Worm (Caenorhabditis elegans) whole organism, L1 larva: ENCODE measurements around the gene cka-1.

Experiments used
- C34B4.2 ChIP-seq: sonication (generic microtip); optimal IDR thresholded peaks from 2 replicates; lab custom pipeline; 2017; ENCODE audit warnings: mild to moderate bottlenecking, missing genetic modification characterization, missing compliant biosample characterization
- F16B12.6 ChIP-seq: fragments of 150-350 bp; optimal IDR thresholded peaks from 2 replicates; lab custom pipeline; 2014; ENCODE audit warnings: missing biosample characterization, missing genetic modification characterization
- aly-2 ChIP-seq: fragments of 150-350 bp; optimal IDR thresholded peaks from 2 replicates; lab custom pipeline; 2014; ENCODE audit warnings: missing biosample characterization, missing genetic modification characterization
- ama-1 ChIP-seq: fragments of 150-350 bp; optimal IDR thresholded peaks from 2 replicates; lab custom pipeline; 2014
- ceh-63 ChIP-seq: fragments of 200-800 bp; sonication (Bioruptor generic); optimal IDR thresholded peaks from 2 replicates; lab custom pipeline; 2018; ENCODE audit warnings: mild to moderate bottlenecking, missing genetic modification characterization, missing compliant biosample characterization
- ceh-8 ChIP-seq: fragments of 200-800 bp; sonication (Bioruptor generic); optimal IDR thresholded peaks from 2 replicates; lab custom pipeline; 2018; ENCODE audit warnings: mild to moderate bottlenecking, missing genetic modification characterization, moderate library complexity, missing compliant biosample characterization
- ceh-88 ChIP-seq: fragments of 200-800 bp; sonication (Bioruptor generic); IDR thresholded peaks from 2 replicates; pipeline ENCODE4 v1.3.6; 2022; ENCODE audit warnings: missing genetic modification characterization, missing compliant biosample characterization
- ceh-90 ChIP-seq: sonication (generic microtip); optimal IDR thresholded peaks from 2 replicates; lab custom pipeline; 2016; ENCODE audit warnings: missing genetic modification characterization, missing compliant biosample characterization
- dpl-1 ChIP-seq, 3 experiments: fragments of 150-350 bp in 2 of 3; sonication (generic microtip) in 1 of 3; optimal IDR thresholded peaks; 2 replicates each; lab custom pipeline; 2014 to 2017; ENCODE audit warnings: missing biosample characterization in 3 of 3, missing genetic modification characterization in 3 of 3, missing genetic modification reagents in 3 of 3
- dsc-1 ChIP-seq: sonication (generic microtip); optimal IDR thresholded peaks from 2 replicates; lab custom pipeline; 2016; ENCODE audit warnings: mild to moderate bottlenecking, missing genetic modification characterization, missing compliant biosample characterization
- efl-1 ChIP-seq, 4 experiments: fragments of 150-350 bp; optimal IDR thresholded peaks in 3 of 4; peaks in 1 of 4; 1 replicate in 1 of 4; 2 replicates in 3 of 4; lab custom pipeline; 2014; ENCODE audit warnings: missing biosample characterization in 2 of 4, missing genetic modification characterization in 2 of 4, missing genetic modification reagents in 2 of 4
- efl-3 ChIP-seq: fragments of 200-800 bp; sonication (Bioruptor generic); optimal IDR thresholded peaks from 2 replicates; lab custom pipeline; 2018; ENCODE audit warnings: mild to moderate bottlenecking, missing genetic modification characterization, missing compliant biosample characterization
- egl-13 ChIP-seq: sonication (generic microtip); optimal IDR thresholded peaks from 2 replicates; lab custom pipeline; 2016; ENCODE audit warnings: missing genotype, missing genetic modification reagents, missing genetic modification characterization, missing compliant biosample characterization
- egl-27 ChIP-seq, 2 experiments: fragments of 150-350 bp in 1 of 2; sonication (generic microtip); optimal IDR thresholded peaks; 3 replicates each; lab custom pipeline; 2017 to 2018; ENCODE audit warnings: missing biosample characterization in 2 of 2, missing genetic modification characterization in 2 of 2, missing genetic modification reagents in 2 of 2
- elt-2 ChIP-seq: sonication (generic microtip); optimal IDR thresholded peaks from 2 replicates; lab custom pipeline; 2016; ENCODE audit warnings: missing genetic modification characterization, mild to moderate bottlenecking, inconsistent platforms, missing compliant biosample characterization, missing genetic modification reagents
- elt-3 ChIP-seq, 6 experiments: fragments of 150-350 bp in 1 of 6; sonication (generic microtip); optimal IDR thresholded peaks; 2 replicates each; lab custom pipeline; 2017 to 2018; ENCODE audit warnings: missing biosample characterization in 6 of 6, missing genetic modification characterization in 6 of 6, inconsistent platforms in 1 of 6
- ets-5 ChIP-seq: fragments of 200-800 bp; sonication (Bioruptor generic); IDR thresholded peaks from 2 replicates; pipeline ENCODE4 v1.3.6; 2022; ENCODE audit warnings: missing genetic modification characterization, missing compliant biosample characterization
- fkh-8 ChIP-seq: sonication (generic microtip); optimal IDR thresholded peaks from 2 replicates; lab custom pipeline; 2016; ENCODE audit warnings: mild to moderate bottlenecking, missing genetic modification characterization, missing compliant biosample characterization
- lin-35 ChIP-seq, 2 experiments: fragments of 150-350 bp; optimal IDR thresholded peaks; 2 replicates each; lab custom pipeline; 2014; ENCODE audit warnings: missing biosample characterization in 2 of 2, missing genetic modification characterization in 2 of 2, missing genetic modification reagents in 2 of 2
- lin-39 ChIP-seq: fragments of 150-350 bp; optimal IDR thresholded peaks from 2 replicates; lab custom pipeline; 2014; ENCODE audit warnings: missing biosample characterization, missing genetic modification reagents, missing genetic modification characterization
- lsy-2 ChIP-seq, 2 experiments: fragments of 150-350 bp; optimal IDR thresholded peaks; 2 replicates each; lab custom pipeline; 2014; ENCODE audit warnings: missing biosample characterization in 2 of 2, missing genetic modification characterization in 2 of 2
- mep-1 ChIP-seq: fragments of 150-350 bp; optimal IDR thresholded peaks from 2 replicates; lab custom pipeline; 2014; ENCODE audit warnings: missing biosample characterization, missing genetic modification characterization
- nhr-20 ChIP-seq: sonication (generic microtip); optimal IDR thresholded peaks from 2 replicates; lab custom pipeline; 2016; ENCODE audit warnings: mild to moderate bottlenecking, missing genetic modification characterization, missing compliant biosample characterization
- nhr-237 ChIP-seq: fragments of 150-350 bp; optimal IDR thresholded peaks from 2 replicates; lab custom pipeline; 2014; ENCODE audit warnings: missing biosample characterization, missing genetic modification characterization
- nhr-28 ChIP-seq: fragments of 150-350 bp; optimal IDR thresholded peaks from 2 replicates; lab custom pipeline; 2014; ENCODE audit warnings: missing biosample characterization, missing genetic modification characterization
- nhr-71 ChIP-seq: sonication (generic microtip); optimal IDR thresholded peaks from 2 replicates; lab custom pipeline; 2016; ENCODE audit warnings: mild to moderate bottlenecking, missing genetic modification characterization, moderate library complexity, missing compliant biosample characterization
- nhr-90 ChIP-seq: sonication (generic microtip); optimal IDR thresholded peaks from 2 replicates; lab custom pipeline; 2016; ENCODE audit warnings: mild to moderate bottlenecking, missing genetic modification characterization, missing compliant biosample characterization; ENCODE audit not compliant: poor library complexity
- pax-3 ChIP-seq: fragments of 200-800 bp; sonication (Bioruptor generic); optimal IDR thresholded peaks from 2 replicates; lab custom pipeline; 2018; ENCODE audit warnings: mild to moderate bottlenecking, missing genetic modification characterization, moderate library complexity, missing compliant biosample characterization
- pqm-1 ChIP-seq: sonication (generic microtip); optimal IDR thresholded peaks from 3 replicates; lab custom pipeline; 2017; ENCODE audit warnings: missing biosample characterization, missing genetic modification characterization
- skn-1 ChIP-seq: fragments of 150-350 bp; optimal IDR thresholded peaks from 2 replicates; lab custom pipeline; 2014; ENCODE audit warnings: missing biosample characterization, missing genetic modification characterization
- snpc-4 ChIP-seq: fragments of 150-350 bp; optimal IDR thresholded peaks from 2 replicates; lab custom pipeline; 2014; ENCODE audit warnings: missing biosample characterization, missing genetic modification characterization
- sox-4 ChIP-seq: sonication (generic microtip); optimal IDR thresholded peaks from 2 replicates; lab custom pipeline; 2016; ENCODE audit warnings: missing genetic modification characterization, missing compliant biosample characterization
- sptf-1 ChIP-seq: fragments of 150-350 bp; optimal IDR thresholded peaks from 2 replicates; lab custom pipeline; 2014; ENCODE audit warnings: missing biosample characterization, missing genetic modification characterization
- swsn-7 ChIP-seq: sonication (generic microtip); optimal IDR thresholded peaks from 2 replicates; lab custom pipeline; 2016; ENCODE audit warnings: missing genetic modification characterization, missing compliant biosample characterization
- tbx-2 ChIP-seq: sonication (generic microtip); optimal IDR thresholded peaks from 2 replicates; lab custom pipeline; 2016; ENCODE audit warnings: missing genetic modification characterization, missing compliant biosample characterization
- unc-30 ChIP-seq: sonication (generic microtip); optimal IDR thresholded peaks from 2 replicates; lab custom pipeline; 2017; ENCODE audit warnings: missing biosample characterization, missing genetic modification characterization
- unc-86 ChIP-seq: sonication (generic microtip); optimal IDR thresholded peaks from 2 replicates; lab custom pipeline; 2016; ENCODE audit warnings: missing genetic modification characterization, missing compliant biosample characterization
- unc-98 ChIP-seq: fragments of 200-800 bp; sonication (Bioruptor generic); IDR thresholded peaks from 2 replicates; pipeline ENCODE4 v1.3.6; 2022; ENCODE audit warnings: missing genetic modification characterization, missing compliant biosample characterization
- vab-15 ChIP-seq: sonication (generic microtip); optimal IDR thresholded peaks from 2 replicates; lab custom pipeline; 2017; ENCODE audit warnings: missing genotype, mild to moderate bottlenecking, missing genetic modification characterization, missing compliant biosample characterization
- xbp-1 ChIP-seq: sonication (generic microtip); optimal IDR thresholded peaks from 2 replicates; lab custom pipeline; 2016; ENCODE audit warnings: missing genetic modification characterization, missing compliant biosample characterization
- zag-1 ChIP-seq: fragments of 150-350 bp; optimal IDR thresholded peaks from 2 replicates; lab custom pipeline; 2014; ENCODE audit warnings: missing biosample characterization, missing genetic modification characterization

The cka-1 gene

ce11 chrIV:9716490-9716889 is 20.9 kb downstream of the cka-1 start (continued):
- TF ChIP-seq vab-15 (no peak), efl-3 (GFP tag; lab: Kevin White, UChicago) (no peak), ceh-63 (GFP tag; lab: Kevin White, UChicago) (no peak)

ce11 chrIV:9714264-9714663 is 23.2 kb downstream of the cka-1 start:
- TF ChIP-seq efl-1 (optimal IDR thresholded peaks at IDR 0.05; lab: Kevin White, UChicago) (no peak), efl-1 (GFP tag; optimal IDR thresholded peaks at IDR 0.05 in 1 of 2; lab: Kevin White, UChicago) (peak in 1 of 2 experiments; percentile 48), ceh-63 (GFP tag; lab: Kevin White, UChicago) (no peak)
- TF ChIP-seq, all 84 proteins: peak for 1

- no peak for TF ChIP-seq mep-1
- no peak for TF ChIP-seq egl-13 (tag; lab: Kevin White, UChicago)
- no peak for TF ChIP-seq aly-2
- no peak for TF ChIP-seq ceh-88 (GFP tag; lab: Robert Waterston, UW)
- TF ChIP-seq xbp-1, result no peak
- no peak for TF ChIP-seq C34B4.2 (tag; lab: Kevin White, UChicago)
- no peak for TF ChIP-seq lin-35 (GFP tag; optimal IDR thresholded peaks at IDR 0.05; lab: Kevin White, UChicago)
Observed at ce11 chrIV:9712782-9713181, 24.6 kb downstream of the cka-1 start, which contains the start of gene K01H12.4. TSS of gene K01H12.4 (plus strand) at chrIV:9713082.

- TF ChIP-seq C34B4.2 (tag; lab: Kevin White, UChicago), result no peak
- TF ChIP-seq dsc-1, result peak; percentile 0
- no peak for TF ChIP-seq nhr-90
Observed at ce11 chrIV:9709887-9710286, 27.5 kb downstream of the cka-1 start, which contains the start of gene nhr-38. TSS of gene nhr-38 (plus strand) at chrIV:9710187.

ce11 chrIV:9709205-9709604 is 28.2 kb downstream of the cka-1 start, which contains the start of gene ant-1.3:
TSS of gene ant-1.3 (minus strand) at chrIV:9709305.
- TF ChIP-seq lsy-2 (tag; optimal IDR thresholded peaks at IDR 0.05; lab: Kevin White, UChicago) (no peak), skn-1 (tag; lab: Kevin White, UChicago) (no peak), zag-1 (tag; lab: Kevin White, UChicago) (no peak), nhr-28 (tag; lab: Kevin White, UChicago) (no peak), egl-27 (tag; optimal IDR thresholded peaks at IDR 0.05; lab: Kevin White, UChicago) (no peak), dpl-1 (GFP tag; optimal IDR thresholded peaks at IDR 0.05; lab: Kevin White, UChicago) (no peak), tbx-2 (tag; lab: Kevin White, UChicago) (no peak), elt-3 (tag; optimal IDR thresholded peaks at IDR 0.05; lab: Kevin White, UChicago) (no peak)

- no peak for TF ChIP-seq sptf-1 (tag; lab: Kevin White, UChicago)
- TF ChIP-seq F16B12.6 (tag; lab: Kevin White, UChicago), result peak; percentile 90
- TF ChIP-seq mep-1, result peak; percentile 73
- peak; percentile 32 for TF ChIP-seq nhr-20
- TF ChIP-seq elt-3 (tag; optimal IDR thresholded peaks at IDR 0.05; lab: Kevin White, UChicago), result peak in 1 of 6 experiments; percentile 9
- TF ChIP-seq pax-3, result no peak
- no peak for TF ChIP-seq fkh-8 (tag; lab: Kevin White, UChicago)
- no peak for TF ChIP-seq elt-2 (tag; lab: Kevin White, UChicago)
- TF ChIP-seq efl-1 (optimal IDR thresholded peaks at IDR 0.05; lab: Kevin White, UChicago), result peak; percentile 42 to 55
- TF ChIP-seq efl-1 (GFP tag; optimal IDR thresholded peaks at IDR 0.05 in 1 of 2; lab: Kevin White, UChicago), result peak; percentile 55 to 89
- no peak for TF ChIP-seq sox-4
- no peak for TF ChIP-seq pqm-1 (tag; lab: Kevin White, UChicago)
- TF ChIP-seq skn-1 (tag; lab: Kevin White, UChicago), result peak; percentile 45
- no peak for TF ChIP-seq ceh-8
- TF ChIP-seq unc-30 (tag; lab: Kevin White, UChicago), result no peak
- TF ChIP-seq ceh-90, result no peak
- TF ChIP-seq swsn-7 (tag; lab: Kevin White, UChicago), result peak; percentile 35
- TF ChIP-seq ama-1 (lab: Kevin White, UChicago), result no peak
- no peak for TF ChIP-seq dsc-1
- peak; percentile 96 to 99 for TF ChIP-seq lsy-2 (tag; optimal IDR thresholded peaks at IDR 0.05; lab: Kevin White, UChicago)
- TF ChIP-seq lin-39 (tag; lab: Kevin White, UChicago), result no peak
- TF ChIP-seq egl-13 (tag; lab: Kevin White, UChicago), result no peak
- no peak for TF ChIP-seq snpc-4 (tag; lab: Kevin White, UChicago)
- TF ChIP-seq unc-86, result no peak
- no peak for TF ChIP-seq nhr-237 (tag; lab: Kevin White, UChicago)
- peak; percentile 34 to 68 (median 51) for TF ChIP-seq dpl-1 (GFP tag; optimal IDR thresholded peaks at IDR 0.05; lab: Kevin White, UChicago)
- TF ChIP-seq nhr-71 (tag; lab: Kevin White, UChicago), result peak; percentile 59
- no peak for TF ChIP-seq ets-5 (GFP tag; lab: Robert Waterston, UW)
- no peak for TF ChIP-seq egl-27 (tag; optimal IDR thresholded peaks at IDR 0.05; lab: Kevin White, UChicago)
- no peak for TF ChIP-seq unc-98 (GFP tag; lab: Robert Waterston, UW)
Observed at ce11 chrIV:9706704-9707197, 30.7 kb downstream of the cka-1 start, which contains the start of the genes dcaf-1 and dph-3. TSS of gene dcaf-1 (minus strand) at chrIV:9706723. TSS of gene dph-3 (plus strand) at chrIV:9707147.
